Worm (Caenorhabditis elegans): ENCODE data around the gene srj-21.

Gene srj-21

DNA sequence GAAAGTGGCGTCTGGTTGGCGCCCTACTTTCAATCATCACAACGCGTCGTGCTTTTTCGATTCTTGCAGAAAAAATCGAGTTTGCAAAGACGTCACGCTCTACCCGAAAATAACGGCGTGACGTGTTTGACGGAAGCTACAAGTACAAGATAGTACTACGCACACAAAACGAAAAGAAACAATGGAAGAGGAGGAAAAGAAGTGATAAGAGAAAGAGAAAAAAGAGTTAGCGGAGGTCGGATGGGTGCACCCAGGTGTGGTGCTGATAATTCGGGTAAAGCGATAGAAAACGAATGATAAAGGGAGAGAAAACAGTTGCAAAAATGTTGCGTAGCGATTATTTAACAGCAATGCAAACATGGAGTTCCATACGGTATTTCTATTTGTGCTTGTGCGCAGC lies 18.4 kb upstream of the srj-21 start:
- peak; percentile 8 for TF ChIP-seq egl-27 (tag; optimal IDR thresholded peaks at IDR 0.05)
- no peak for TF ChIP-seq zag-1 (tag; optimal IDR thresholded peaks at IDR 0.05)
- TF ChIP-seq lin-39 (tag; optimal IDR thresholded peaks at IDR 0.05): no peak
- TF ChIP-seq ceh-82 (tag; optimal IDR thresholded peaks at IDR 0.05): no peak
- TF ChIP-seq unc-55 (GFP tag; optimal IDR thresholded peaks at IDR 0.05): no peak
- TF ChIP-seq fos-1 (tag; optimal IDR thresholded peaks at IDR 0.05): peak; percentile 76
- peak; percentile 67 for TF ChIP-seq F13H6.1 (tag; optimal IDR thresholded peaks at IDR 0.05)
- peak; percentile 73 for TF ChIP-seq sma-9 (GFP tag; optimal IDR thresholded peaks at IDR 0.05)
- TF ChIP-seq sma-9 (tag; optimal IDR thresholded peaks at IDR 0.05): no peak
- no peak for TF ChIP-seq ztf-4 (tag; optimal IDR thresholded peaks at IDR 0.05)
- no peak for TF ChIP-seq ztf-1 (GFP tag; conservative IDR thresholded peaks at IDR 0.05)
- TF ChIP-seq nhr-129 (tag; optimal IDR thresholded peaks at IDR 0.05): peak; percentile 28
- TF ChIP-seq ztf-11 (tag; optimal IDR thresholded peaks at IDR 0.05): no peak
- no peak for TF ChIP-seq alr-1 (tag; optimal IDR thresholded peaks at IDR 0.05)
- TF ChIP-seq nhr-77 (tag; optimal IDR thresholded peaks at IDR 0.05): no peak
- no peak for TF ChIP-seq mab-5 (tag; optimal IDR thresholded peaks at IDR 0.05)
- TF ChIP-seq Y55F3AM.14 (GFP tag; optimal IDR thresholded peaks at IDR 0.05): no peak
- TF ChIP-seq ama-1 (optimal IDR thresholded peaks at IDR 0.05): no peak
- no peak for TF ChIP-seq C34F6.9 (tag; optimal IDR thresholded peaks at IDR 0.05)
- no peak for TF ChIP-seq skn-1 (tag; optimal IDR thresholded peaks at IDR 0.05)
- TF ChIP-seq blmp-1 (tag; optimal IDR thresholded peaks at IDR 0.05; ENCODE audit: insufficient read depth): no peak
- TF ChIP-seq nhr-25 (tag; optimal IDR thresholded peaks at IDR 0.05): no peak
- peak; percentile 32 for TF ChIP-seq sma-3 (GFP tag; optimal IDR thresholded peaks at IDR 0.05)
- TF ChIP-seq mdl-1 (tag; optimal IDR thresholded peaks at IDR 0.05): peak in 1 of 2 experiments; percentile 27
- peak; percentile 52 for TF ChIP-seq crh-2 (tag; optimal IDR thresholded peaks at IDR 0.05)
- no peak for TF ChIP-seq nhr-6 (tag; optimal IDR thresholded peaks at IDR 0.05)
- TF ChIP-seq gmeb-1 (tag; optimal IDR thresholded peaks at IDR 0.05): peak; percentile 33

ce11 chrV:10727651-10728050 lies 17.5 kb upstream of the srj-21 start:
- no peak for TF ChIP-seq dmd-4 (tag; optimal IDR thresholded peaks at IDR 0.05)
- TF ChIP-seq nhr-6 (tag; optimal IDR thresholded peaks at IDR 0.05): peak; percentile 15
- TF ChIP-seq ztf-1 (GFP tag; conservative IDR thresholded peaks at IDR 0.05): no peak
- no peak for TF ChIP-seq nhr-77 (tag; optimal IDR thresholded peaks at IDR 0.05)
- no peak for TF ChIP-seq elt-3 (tag; optimal IDR thresholded peaks at IDR 0.05)
- TF ChIP-seq gmeb-1 (tag; optimal IDR thresholded peaks at IDR 0.05): no peak
- TF ChIP-seq aly-2 (tag; optimal IDR thresholded peaks at IDR 0.05): no peak
- TF ChIP-seq fos-1 (tag; optimal IDR thresholded peaks at IDR 0.05): peak; percentile 1
- no peak for TF ChIP-seq ztf-11 (tag; optimal IDR thresholded peaks at IDR 0.05)
- no peak for TF ChIP-seq lin-13 (GFP tag; optimal IDR thresholded peaks at IDR 0.05)
- no peak for TF ChIP-seq nhr-10 (tag; optimal IDR thresholded peaks at IDR 0.05)
- peak; percentile 65 for TF ChIP-seq nhr-129 (tag; optimal IDR thresholded peaks at IDR 0.05)
- no peak for TF ChIP-seq skn-1 (tag; optimal IDR thresholded peaks at IDR 0.05)
- no peak for TF ChIP-seq elt-1 (tag; optimal IDR thresholded peaks at IDR 0.05)
- TF ChIP-seq Y55F3AM.14 (GFP tag; optimal IDR thresholded peaks at IDR 0.05): no peak
- TF ChIP-seq unc-55 (GFP tag; optimal IDR thresholded peaks at IDR 0.05): no peak
- no peak for TF ChIP-seq peb-1 (tag; optimal IDR thresholded peaks at IDR 0.05)
- TF ChIP-seq alr-1 (tag; optimal IDR thresholded peaks at IDR 0.05): no peak
- TF ChIP-seq sma-9 (GFP tag; optimal IDR thresholded peaks at IDR 0.05): peak; percentile 94
- peak; percentile 65 for TF ChIP-seq sma-9 (tag; optimal IDR thresholded peaks at IDR 0.05)
- peak; percentile 27 for TF ChIP-seq C34F6.9 (tag; optimal IDR thresholded peaks at IDR 0.05)
- no peak for TF ChIP-seq zag-1 (tag; optimal IDR thresholded peaks at IDR 0.05)
- peak; percentile 44 for TF ChIP-seq nhr-21 (tag; optimal IDR thresholded peaks at IDR 0.05)
- peak; percentile 79 for TF ChIP-seq sem-4 (tag; optimal IDR thresholded peaks at IDR 0.05)
- TF ChIP-seq nhr-12 (tag; optimal IDR thresholded peaks at IDR 0.05): no peak
- no peak for TF ChIP-seq ztf-4 (tag; optimal IDR thresholded peaks at IDR 0.05)
- TF ChIP-seq mdl-1 (tag; optimal IDR thresholded peaks at IDR 0.05): no peak
- TF ChIP-seq nhr-23 (tag; optimal IDR thresholded peaks at IDR 0.05): no peak
- TF ChIP-seq unc-39 (tag; optimal IDR thresholded peaks at IDR 0.05): no peak
- TF ChIP-seq ZK546.5 (tag; optimal IDR thresholded peaks at IDR 0.05): no peak
- TF ChIP-seq nhr-25 (tag; optimal IDR thresholded peaks at IDR 0.05): no peak
- TF ChIP-seq ceh-16 (tag; optimal IDR thresholded peaks at IDR 0.05): no peak
- peak; percentile 70 for TF ChIP-seq unc-62 (GFP tag; optimal IDR thresholded peaks at IDR 0.05)
- TF ChIP-seq nhr-237 (tag; optimal IDR thresholded peaks at IDR 0.05): no peak
- TF ChIP-seq blmp-1 (tag; optimal IDR thresholded peaks at IDR 0.05; ENCODE audit: insufficient read depth): no peak
- peak in 1 of 2 experiments; percentile 66 for TF ChIP-seq lsy-2 (tag; optimal IDR thresholded peaks at IDR 0.05)
- no peak for TF ChIP-seq crh-2 (tag; optimal IDR thresholded peaks at IDR 0.05)
- no peak for TF ChIP-seq R02D3.7 (tag; optimal IDR thresholded peaks at IDR 0.05)
- TF ChIP-seq lin-39 (tag; optimal IDR thresholded peaks at IDR 0.05): no peak
- no peak for TF ChIP-seq sma-3 (GFP tag; optimal IDR thresholded peaks at IDR 0.05)
- TF ChIP-seq lin-11 (tag; optimal IDR thresholded peaks at IDR 0.05): no peak
- no peak for TF ChIP-seq nhr-11 (tag; optimal IDR thresholded peaks at IDR 0.05)
- peak; percentile 87 for TF ChIP-seq F13H6.1 (tag; optimal IDR thresholded peaks at IDR 0.05)
- TF ChIP-seq mbf-1 (tag; optimal IDR thresholded peaks at IDR 0.05): no peak
- peak; percentile 73 for TF ChIP-seq egl-27 (tag; optimal IDR thresholded peaks at IDR 0.05)
- peak; percentile 83 for TF ChIP-seq mab-5 (tag; optimal IDR thresholded peaks at IDR 0.05)
- no peak for TF ChIP-seq ama-1 (optimal IDR thresholded peaks at IDR 0.05)

Measured in whole organism, L2 larva.